Worm (Caenorhabditis elegans) whole organism, L4 larva: ENCODE data around the gene Y61A9LA.3.

Experiments used
- F10B5.3 ChIP-seq: sonication (generic microtip); optimal IDR thresholded peaks from 2 replicates; lab custom pipeline; 2016; ENCODE audit warnings: mild to moderate bottlenecking, missing genetic modification characterization, missing compliant biosample characterization
- F26F4.8 ChIP-seq: fragments of 200-800 bp; sonication (Bioruptor generic); conservative IDR thresholded peaks from 2 replicates; pipeline ENCODE4 v1.3.6; 2022; ENCODE audit warnings: missing genetic modification characterization, missing compliant biosample characterization
- T20F7.1 ChIP-seq: fragments of 200-800 bp; sonication (Bioruptor generic); optimal IDR thresholded peaks from 2 replicates; lab custom pipeline; 2018; ENCODE audit warnings: mild to moderate bottlenecking, missing genetic modification characterization, missing compliant biosample characterization
- ZK337.2 ChIP-seq: fragments of 200-800 bp; sonication (Bioruptor generic); IDR thresholded peaks from 2 replicates; pipeline ENCODE4 v1.3.6; 2022; ENCODE audit warnings: missing genetic modification reagents, missing genetic modification characterization, missing compliant biosample characterization
- attf-4 ChIP-seq: sonication (generic microtip); optimal IDR thresholded peaks from 3 replicates; lab custom pipeline; 2017; ENCODE audit warnings: missing biosample characterization, missing genetic modification characterization
- ceh-28 ChIP-seq: fragments of 150-350 bp; optimal IDR thresholded peaks from 2 replicates; lab custom pipeline; 2014; ENCODE audit warnings: missing biosample characterization, missing genetic modification reagents, missing genetic modification characterization
- ceh-62 ChIP-seq: sonication (generic microtip); optimal IDR thresholded peaks from 2 replicates; lab custom pipeline; 2017; ENCODE audit warnings: missing biosample characterization, missing genetic modification characterization
- ctbp-1 ChIP-seq: fragments of 200-800 bp; sonication (Bioruptor generic); IDR thresholded peaks from 2 replicates; pipeline ENCODE4 v1.3.6; 2022; ENCODE audit warnings: missing genetic modification reagents, missing genetic modification characterization, missing compliant biosample characterization
- daf-16 ChIP-seq, 3 experiments: sonication (generic microtip); optimal IDR thresholded peaks; 2 replicates each; lab custom pipeline; 2016 to 2017; ENCODE audit warnings: missing genetic modification characterization in 3 of 3, missing genetic modification reagents in 3 of 3, mild to moderate bottlenecking in 2 of 3, missing compliant biosample characterization in 2 of 3, missing biosample characterization in 1 of 3, moderate library complexity in 1 of 3
- daf-19 ChIP-seq: fragments of 200-800 bp; sonication (Bioruptor generic); conservative IDR thresholded peaks from 2 replicates; pipeline ENCODE4 v1.3.6; 2022; ENCODE audit warnings: missing genetic modification characterization, missing compliant biosample characterization
- daf-8 ChIP-seq: fragments of 200-800 bp; sonication (Bioruptor generic); IDR thresholded peaks from 2 replicates; pipeline ENCODE4 v1.3.6; 2022; ENCODE audit warnings: missing genetic modification characterization, missing compliant biosample characterization
- dmd-8 ChIP-seq: fragments of 200-800 bp; sonication (Bioruptor generic); IDR thresholded peaks from 2 replicates; pipeline ENCODE4 v1.3.6; 2022; ENCODE audit warnings: missing genetic modification characterization, missing compliant biosample characterization
- dpl-1 ChIP-seq: fragments of 150-350 bp; optimal IDR thresholded peaks from 2 replicates; lab custom pipeline; 2014; ENCODE audit warnings: missing biosample characterization, missing genetic modification reagents, missing genetic modification characterization
- dve-1 ChIP-seq: sonication (generic microtip); optimal IDR thresholded peaks from 2 replicates; lab custom pipeline; 2017; ENCODE audit warnings: antibody characterized with exemption, mild to moderate bottlenecking, missing genetic modification characterization, missing compliant biosample characterization; ENCODE audit not compliant: insufficient read depth
- fos-1 ChIP-seq: fragments of 150-350 bp; optimal IDR thresholded peaks from 2 replicates; lab custom pipeline; 2014; ENCODE audit warnings: missing biosample characterization, missing genetic modification characterization
- gei-8 ChIP-seq: fragments of 200-800 bp; sonication (Bioruptor generic); optimal IDR thresholded peaks from 2 replicates; lab custom pipeline; 2018; ENCODE audit warnings: mild to moderate bottlenecking, missing genetic modification characterization, missing compliant biosample characterization
- hmg-1.1 ChIP-seq: fragments of 200-800 bp; sonication (Bioruptor generic); IDR thresholded peaks from 2 replicates; pipeline ENCODE4 v1.3.6; 2022; ENCODE audit warnings: missing genetic modification reagents, missing genetic modification characterization, missing compliant biosample characterization
- lin-1 ChIP-seq: fragments of 200-800 bp; sonication (Bioruptor generic); IDR thresholded peaks from 2 replicates; pipeline ENCODE4 v1.3.6; 2022; ENCODE audit warnings: missing genetic modification reagents, missing genetic modification characterization, missing compliant biosample characterization
- lin-13 ChIP-seq: fragments of 150-350 bp; optimal IDR thresholded peaks from 2 replicates; lab custom pipeline; 2014; ENCODE audit warnings: missing biosample characterization, missing genetic modification reagents, missing genetic modification characterization
- lin-15B ChIP-seq: fragments of 150-350 bp; sonication (generic microtip); optimal IDR thresholded peaks from 3 replicates; lab custom pipeline; 2014; ENCODE audit warnings: missing biosample characterization, missing genetic modification characterization
- lin-29 ChIP-seq: fragments of 200-800 bp; sonication (Bioruptor generic); IDR thresholded peaks from 2 replicates; pipeline ENCODE4 v1.3.6; 2022; ENCODE audit warnings: missing genetic modification reagents, missing genetic modification characterization, missing compliant biosample characterization
- lin-38 ChIP-seq: fragments of 200-800 bp; sonication (Bioruptor generic); IDR thresholded peaks from 2 replicates; pipeline ENCODE4 v1.3.6; 2022; ENCODE audit warnings: missing genetic modification reagents, missing genetic modification characterization, missing compliant biosample characterization
- lsy-2 ChIP-seq, 2 experiments: fragments of 150-350 bp in 1 of 2; sonication (generic microtip) in 1 of 2; optimal IDR thresholded peaks; 2 replicates each; lab custom pipeline; 2014 to 2017; ENCODE audit warnings: missing biosample characterization in 2 of 2, missing genetic modification characterization in 2 of 2
- madf-5 ChIP-seq, 2 experiments: fragments of 200-800 bp; sonication (Bioruptor generic); IDR thresholded peaks; 2 replicates each; pipeline ENCODE4 v1.3.6; 2022; ENCODE audit warnings: missing compliant biosample characterization in 2 of 2, missing genetic modification characterization in 2 of 2
- mep-1 ChIP-seq: fragments of 150-350 bp; sonication (generic microtip); optimal IDR thresholded peaks from 3 replicates; lab custom pipeline; 2014; ENCODE audit warnings: missing biosample characterization, missing genetic modification characterization
- mes-2 ChIP-seq: sonication (generic microtip); optimal IDR thresholded peaks from 2 replicates; lab custom pipeline; 2016; ENCODE audit warnings: missing genotype, mild to moderate bottlenecking, missing genetic modification characterization, missing compliant biosample characterization; ENCODE audit not compliant: poor library complexity, severe bottlenecking
- mxl-3 ChIP-seq: fragments of 200-800 bp; sonication (Bioruptor generic); optimal IDR thresholded peaks from 2 replicates; lab custom pipeline; 2018; ENCODE audit warnings: mild to moderate bottlenecking, missing genetic modification characterization, missing compliant biosample characterization
- nhr-11 ChIP-seq: fragments of 150-350 bp; optimal IDR thresholded peaks from 2 replicates; lab custom pipeline; 2014; ENCODE audit warnings: missing biosample characterization, missing genetic modification characterization
- nhr-28 ChIP-seq: fragments of 150-350 bp; optimal IDR thresholded peaks from 2 replicates; lab custom pipeline; 2014; ENCODE audit warnings: missing biosample characterization, missing genetic modification characterization
- nhr-6 ChIP-seq: fragments of 150-350 bp; optimal IDR thresholded peaks from 2 replicates; lab custom pipeline; 2014; ENCODE audit warnings: missing biosample characterization, missing genetic modification characterization
- nhr-77 ChIP-seq: fragments of 150-350 bp; optimal IDR thresholded peaks from 2 replicates; lab custom pipeline; 2014; ENCODE audit warnings: missing biosample characterization, missing genetic modification characterization
- php-3 ChIP-seq: fragments of 200-800 bp; sonication (Bioruptor generic); IDR thresholded peaks from 2 replicates; pipeline ENCODE4 v1.3.6; 2022; ENCODE audit warnings: missing genetic modification reagents, missing genetic modification characterization, missing compliant biosample characterization
- pqm-1 ChIP-seq: sonication (generic microtip); optimal IDR thresholded peaks from 2 replicates; lab custom pipeline; 2017; ENCODE audit warnings: missing biosample characterization, missing genetic modification characterization
- sdz-12 ChIP-seq: fragments of 200-800 bp; sonication (Bioruptor generic); optimal IDR thresholded peaks from 2 replicates; lab custom pipeline; 2018; ENCODE audit warnings: mild to moderate bottlenecking, missing genetic modification characterization, missing compliant biosample characterization
- snpc-1.2 ChIP-seq: fragments of 200-800 bp; sonication (Bioruptor generic); IDR thresholded peaks from 2 replicates; pipeline ENCODE4 v1.3.6; 2022; ENCODE audit warnings: missing genetic modification reagents, missing genetic modification characterization, missing compliant biosample characterization
- spr-1 ChIP-seq: sonication (generic microtip); optimal IDR thresholded peaks from 2 replicates; lab custom pipeline; 2016; ENCODE audit warnings: mild to moderate bottlenecking, missing genetic modification characterization, missing compliant biosample characterization
- unc-39 ChIP-seq: sonication (generic microtip); optimal IDR thresholded peaks from 2 replicates; lab custom pipeline; 2017; ENCODE audit warnings: missing biosample characterization, missing genetic modification characterization
- unc-62 ChIP-seq, 3 experiments: fragments of 150-350 bp in 1 of 3; sonication (generic microtip); optimal IDR thresholded peaks in 2 of 3; peaks in 1 of 3; 1 replicate in 1 of 3; 2 replicates in 2 of 3; lab custom pipeline; 2014 to 2017; ENCODE audit warnings: missing biosample characterization in 3 of 3, missing genetic modification characterization in 3 of 3, missing genetic modification reagents in 3 of 3, missing genotype in 1 of 3
- zag-1 ChIP-seq: fragments of 150-350 bp; optimal IDR thresholded peaks from 2 replicates; lab custom pipeline; 2014; ENCODE audit warnings: missing biosample characterization, missing genetic modification characterization
- zfp-2 ChIP-seq: sonication (generic microtip); optimal IDR thresholded peaks from 2 replicates; lab custom pipeline; 2016; ENCODE audit warnings: mild to moderate bottlenecking, missing genetic modification characterization, missing compliant biosample characterization
- zfp-3 ChIP-seq: fragments of 200-800 bp; sonication (Bioruptor generic); conservative IDR thresholded peaks from 2 replicates; pipeline ENCODE4 v1.3.6; 2022; ENCODE audit warnings: missing genetic modification reagents, missing genetic modification characterization, missing compliant biosample characterization
- zip-11 ChIP-seq: fragments of 200-800 bp; sonication (Bioruptor generic); IDR thresholded peaks from 2 replicates; pipeline ENCODE4 v1.3.6; 2022; ENCODE audit warnings: missing genetic modification characterization, missing compliant biosample characterization
- zip-2 ChIP-seq: fragments of 150-350 bp; optimal IDR thresholded peaks from 2 replicates; lab custom pipeline; 2014; ENCODE audit warnings: missing biosample characterization, missing genetic modification characterization
- ztf-7 ChIP-seq: fragments of 150-350 bp; optimal IDR thresholded peaks from 2 replicates; lab custom pipeline; 2014; ENCODE audit warnings: missing biosample characterization, missing genetic modification characterization

Gene Y61A9LA.3

ce11 chrV:4590791-4591190 is 19.9 kb downstream of the Y61A9LA.3 start:
- TF ChIP-seq lin-29 (GFP tag; lab: Robert Waterston, UW) (no peak), dmd-8 (GFP tag; lab: Robert Waterston, UW) (no peak), mes-2 (tag; lab: Kevin White, UChicago) (no peak), zag-1 (no peak), nhr-11 (no peak), lin-15B (tag; lab: Kevin White, UChicago) (no peak)

ce11 chrV:4598489-4598888 is 27.6 kb downstream of the Y61A9LA.3 start:
- peak; percentile 10 for TF ChIP-seq dve-1 (tag; lab: Kevin White, UChicago)
- TF ChIP-seq nhr-28 (tag; lab: Kevin White, UChicago) = peak; percentile 45
- peak; percentile 76 for TF ChIP-seq pqm-1 (tag; lab: Kevin White, UChicago)
- no peak for TF ChIP-seq lin-13
- TF ChIP-seq daf-16 (GFP tag; optimal IDR thresholded peaks at IDR 0.05; lab: Kevin White, UChicago) = no peak
- peak; percentile 68 for TF ChIP-seq daf-16 (tag; optimal IDR thresholded peaks at IDR 0.05; lab: Kevin White, UChicago)
- no peak for TF ChIP-seq lin-1 (GFP tag; lab: Robert Waterston, UW)

ce11 chrV:4599225-4599624 is 28.3 kb downstream of the Y61A9LA.3 start:
- TF ChIP-seq T20F7.1 (no peak), spr-1 (tag; lab: Kevin White, UChicago) (no peak), ctbp-1 (GFP tag; lab: Robert Waterston, UW) (no peak), zip-11 (no peak), zfp-2 (no peak), F26F4.8 (GFP tag; lab: Robert Waterston, UW) (no peak), ceh-62 (tag; lab: Kevin White, UChicago) (no peak), zip-2 (tag; lab: Kevin White, UChicago) (no peak), lin-38 (GFP tag; lab: Robert Waterston, UW) (no peak), ZK337.2 (GFP tag; lab: Robert Waterston, UW) (no peak), unc-62 (GFP tag; optimal IDR thresholded peaks at IDR 0.05 in 1 of 2; lab: Kevin White, UChicago) (no peak), unc-62 (tag; optimal IDR thresholded peaks at IDR 0.05; lab: Kevin White, UChicago) (no peak), lin-1 (GFP tag; lab: Robert Waterston, UW) (no peak), snpc-1.2 (GFP tag; lab: Robert Waterston, UW) (no peak), daf-19 (GFP tag; lab: Robert Waterston, UW) (no peak), lsy-2 (tag; optimal IDR thresholded peaks at IDR 0.05; lab: Kevin White, UChicago) (no peak)

- TF ChIP-seq madf-5 (GFP tag; IDR thresholded peaks at IDR 0.05; lab: Robert Waterston, UW) (0 out of 4 replicates have a peak, but pooled peaks of 1 of the 2 experiments have one; percentile 41), lin-13 (no peak), sdz-12 (GFP tag; lab: Kevin White, UChicago) (no peak)
These were observed 35.9 kb downstream of the Y61A9LA.3 start, which contains the start of gene txt-6 for ce11 chrV:4606828-4607227. TSS of gene txt-6 (minus strand) at chrV:4606928.

- TF ChIP-seq php-3 (GFP tag; lab: Robert Waterston, UW) (no peak), dpl-1 (GFP tag; lab: Kevin White, UChicago) (peak; percentile 72), gei-8 (GFP tag; lab: Kevin White, UChicago) (no peak), ztf-7 (peak; percentile 54), attf-4 (no peak), lsy-2 (tag; optimal IDR thresholded peaks at IDR 0.05; lab: Kevin White, UChicago) (peak in 1 of 2 experiments; percentile 83), nhr-77 (peak; percentile 52), daf-8 (GFP tag; lab: Robert Waterston, UW) (no peak), hmg-1.1 (GFP tag; lab: Robert Waterston, UW) (no peak), nhr-6 (tag; lab: Kevin White, UChicago) (no peak), fos-1 (no peak), lin-29 (GFP tag; lab: Robert Waterston, UW) (no peak), mxl-3 (GFP tag; lab: Kevin White, UChicago) (no peak), sdz-12 (GFP tag; lab: Kevin White, UChicago) (no peak), pqm-1 (tag; lab: Kevin White, UChicago) (no peak), mes-2 (tag; lab: Kevin White, UChicago) (no peak), ceh-28 (tag; lab: Kevin White, UChicago) (no peak), F10B5.3 (tag; lab: Kevin White, UChicago) (peak; percentile 9), zfp-3 (no peak), mep-1 (peak; percentile 66), dve-1 (tag; lab: Kevin White, UChicago) (peak; percentile 52), unc-39 (no peak)
These were observed 44.9 kb downstream of the Y61A9LA.3 start, which contains the start of the genes Y61A9LA.10 and F54D11.4 for ce11 chrV:4615802-4616201. TSS of gene Y61A9LA.10 (minus strand) at chrV:4615817. TSS of gene F54D11.4 (plus strand) at chrV:4616151.
